Worm (Caenorhabditis elegans) whole organism, L4 larva: ENCODE results near the gene dnj-15.

ENCODE experiments used
- F26F4.8 ChIP-seq: fragments of 200-800 bp; sonication (Bioruptor generic); conservative IDR thresholded peaks from 2 replicates; pipeline ENCODE4 v1.3.6; 2022; ENCODE audit warnings: missing genetic modification characterization, missing compliant biosample characterization
- F44E2.7 ChIP-seq: fragments of 200-800 bp; sonication (Bioruptor generic); IDR thresholded peaks from 2 replicates; pipeline ENCODE4 v2.1.2; 2022; ENCODE audit warnings: missing genetic modification characterization, missing compliant biosample characterization
- T20F7.1 ChIP-seq: fragments of 200-800 bp; sonication (Bioruptor generic); optimal IDR thresholded peaks from 2 replicates; lab custom pipeline; 2018; ENCODE audit warnings: mild to moderate bottlenecking, missing genetic modification characterization, missing compliant biosample characterization
- Y105C5A.15 ChIP-seq: fragments of 200-800 bp; sonication (Bioruptor generic); IDR thresholded peaks from 2 replicates; pipeline ENCODE4 v1.3.6; 2022; ENCODE audit warnings: missing genetic modification characterization, missing compliant biosample characterization
- Y75B8A.6 ChIP-seq: fragments of 200-800 bp; sonication (Bioruptor generic); IDR thresholded peaks from 2 replicates; pipeline ENCODE4 v1.3.6; 2022; ENCODE audit warnings: missing genetic modification reagents, missing genetic modification characterization, missing compliant biosample characterization
- ZK337.2 ChIP-seq: fragments of 200-800 bp; sonication (Bioruptor generic); IDR thresholded peaks from 2 replicates; pipeline ENCODE4 v1.3.6; 2022; ENCODE audit warnings: missing genetic modification reagents, missing genetic modification characterization, missing compliant biosample characterization
- ZK546.5 ChIP-seq, 2 experiments: sonication (generic microtip); optimal IDR thresholded peaks; 2 replicates each; lab custom pipeline; 2017; ENCODE audit warnings: missing biosample characterization in 2 of 2, missing genetic modification characterization in 2 of 2
- aly-2 ChIP-seq: sonication (generic microtip); optimal IDR thresholded peaks from 2 replicates; lab custom pipeline; 2018; ENCODE audit warnings: missing biosample characterization, missing genetic modification characterization
- ctbp-1 ChIP-seq: fragments of 200-800 bp; sonication (Bioruptor generic); IDR thresholded peaks from 2 replicates; pipeline ENCODE4 v1.3.6; 2022; ENCODE audit warnings: missing genetic modification reagents, missing genetic modification characterization, missing compliant biosample characterization
- daf-12 ChIP-seq: fragments of 150-350 bp; optimal IDR thresholded peaks from 2 replicates; lab custom pipeline; 2014; ENCODE audit warnings: missing biosample characterization, missing genetic modification reagents, missing genetic modification characterization
- daf-16 ChIP-seq, 3 experiments: sonication (generic microtip); optimal IDR thresholded peaks; 2 replicates each; lab custom pipeline; 2016 to 2017; ENCODE audit warnings: missing genetic modification characterization in 3 of 3, missing genetic modification reagents in 3 of 3, mild to moderate bottlenecking in 2 of 3, missing compliant biosample characterization in 2 of 3, missing biosample characterization in 1 of 3, moderate library complexity in 1 of 3
- daf-19 ChIP-seq: fragments of 200-800 bp; sonication (Bioruptor generic); conservative IDR thresholded peaks from 2 replicates; pipeline ENCODE4 v1.3.6; 2022; ENCODE audit warnings: missing genetic modification characterization, missing compliant biosample characterization
- daf-8 ChIP-seq: fragments of 200-800 bp; sonication (Bioruptor generic); IDR thresholded peaks from 2 replicates; pipeline ENCODE4 v1.3.6; 2022; ENCODE audit warnings: missing genetic modification characterization, missing compliant biosample characterization
- dmd-6 ChIP-seq: fragments of 200-800 bp; sonication (Bioruptor generic); IDR thresholded peaks from 2 replicates; pipeline ENCODE4 v1.3.6; 2022; ENCODE audit warnings: missing genetic modification reagents, missing genetic modification characterization, missing compliant biosample characterization
- dpl-1 ChIP-seq: fragments of 150-350 bp; optimal IDR thresholded peaks from 2 replicates; lab custom pipeline; 2014; ENCODE audit warnings: missing biosample characterization, missing genetic modification reagents, missing genetic modification characterization
- dve-1 ChIP-seq: sonication (generic microtip); optimal IDR thresholded peaks from 2 replicates; lab custom pipeline; 2017; ENCODE audit warnings: antibody characterized with exemption, mild to moderate bottlenecking, missing genetic modification characterization, missing compliant biosample characterization; ENCODE audit not compliant: insufficient read depth
- egl-27 ChIP-seq: sonication (generic microtip); optimal IDR thresholded peaks from 3 replicates; lab custom pipeline; 2017; ENCODE audit warnings: missing biosample characterization, missing genetic modification reagents, missing genetic modification characterization
- fkh-10 ChIP-seq: fragments of 150-350 bp; optimal IDR thresholded peaks from 2 replicates; lab custom pipeline; 2014; ENCODE audit warnings: missing biosample characterization, missing genetic modification reagents, missing genetic modification characterization
- gei-8 ChIP-seq: fragments of 200-800 bp; sonication (Bioruptor generic); optimal IDR thresholded peaks from 2 replicates; lab custom pipeline; 2018; ENCODE audit warnings: mild to moderate bottlenecking, missing genetic modification characterization, missing compliant biosample characterization
- hif-1 ChIP-seq, 2 experiments: sonication (generic microtip); optimal IDR thresholded peaks; 2 replicates each; lab custom pipeline; 2016 to 2017; ENCODE audit warnings: missing compliant biosample characterization in 2 of 2, missing genetic modification characterization in 2 of 2, missing genetic modification reagents in 2 of 2, missing genotype in 2 of 2, mild to moderate bottlenecking in 1 of 2
- hlh-11 ChIP-seq: fragments of 200-800 bp; sonication (Bioruptor generic); optimal IDR thresholded peaks from 2 replicates; lab custom pipeline; 2018; ENCODE audit warnings: mild to moderate bottlenecking, missing genetic modification characterization, missing compliant biosample characterization
- hlh-30 ChIP-seq: sonication (generic microtip); optimal IDR thresholded peaks from 2 replicates; lab custom pipeline; 2017; ENCODE audit warnings: antibody characterized with exemption, mild to moderate bottlenecking, missing genetic modification characterization, missing compliant biosample characterization; ENCODE audit not compliant: insufficient read depth
- jun-1 ChIP-seq: fragments of 150-350 bp; optimal IDR thresholded peaks from 2 replicates; lab custom pipeline; 2014; ENCODE audit warnings: missing biosample characterization, missing genetic modification reagents, missing genetic modification characterization
- lim-7 ChIP-seq: fragments of 200-800 bp; sonication (Bioruptor generic); IDR thresholded peaks from 2 replicates; pipeline ENCODE4 v1.3.6; 2022; ENCODE audit warnings: missing genetic modification characterization, missing compliant biosample characterization
- lin-1 ChIP-seq: fragments of 200-800 bp; sonication (Bioruptor generic); IDR thresholded peaks from 2 replicates; pipeline ENCODE4 v1.3.6; 2022; ENCODE audit warnings: missing genetic modification reagents, missing genetic modification characterization, missing compliant biosample characterization
- lin-13 ChIP-seq: fragments of 150-350 bp; optimal IDR thresholded peaks from 2 replicates; lab custom pipeline; 2014; ENCODE audit warnings: missing biosample characterization, missing genetic modification reagents, missing genetic modification characterization
- lin-39 ChIP-seq: fragments of 150-350 bp; optimal IDR thresholded peaks from 2 replicates; lab custom pipeline; 2014; ENCODE audit warnings: missing biosample characterization, missing genetic modification reagents, missing genetic modification characterization
- lsy-2 ChIP-seq, 2 experiments: fragments of 150-350 bp in 1 of 2; sonication (generic microtip) in 1 of 2; optimal IDR thresholded peaks; 2 replicates each; lab custom pipeline; 2014 to 2017; ENCODE audit warnings: missing biosample characterization in 2 of 2, missing genetic modification characterization in 2 of 2
- madf-5 ChIP-seq, 2 experiments: fragments of 200-800 bp; sonication (Bioruptor generic); IDR thresholded peaks; 2 replicates each; pipeline ENCODE4 v1.3.6; 2022; ENCODE audit warnings: missing compliant biosample characterization in 2 of 2, missing genetic modification characterization in 2 of 2
- mdl-1 ChIP-seq, 2 experiments: fragments of 150-350 bp in 1 of 2; sonication (generic microtip) in 1 of 2; optimal IDR thresholded peaks; 2 replicates each; lab custom pipeline; 2014 to 2017; ENCODE audit warnings: missing biosample characterization in 2 of 2, missing genetic modification characterization in 2 of 2
- mep-1 ChIP-seq: fragments of 150-350 bp; sonication (generic microtip); optimal IDR thresholded peaks from 3 replicates; lab custom pipeline; 2014; ENCODE audit warnings: missing biosample characterization, missing genetic modification characterization
- mes-2 ChIP-seq: sonication (generic microtip); optimal IDR thresholded peaks from 2 replicates; lab custom pipeline; 2016; ENCODE audit warnings: missing genotype, mild to moderate bottlenecking, missing genetic modification characterization, missing compliant biosample characterization; ENCODE audit not compliant: poor library complexity, severe bottlenecking
- mxl-3 ChIP-seq: fragments of 200-800 bp; sonication (Bioruptor generic); optimal IDR thresholded peaks from 2 replicates; lab custom pipeline; 2018; ENCODE audit warnings: mild to moderate bottlenecking, missing genetic modification characterization, missing compliant biosample characterization
- nhr-10 ChIP-seq: fragments of 150-350 bp; optimal IDR thresholded peaks from 2 replicates; lab custom pipeline; 2014; ENCODE audit warnings: missing biosample characterization, missing genetic modification characterization
- nhr-102 ChIP-seq: sonication (generic microtip); optimal IDR thresholded peaks from 2 replicates; lab custom pipeline; 2016; ENCODE audit warnings: mild to moderate bottlenecking, missing genetic modification characterization, moderate library complexity, missing compliant biosample characterization
- nhr-25 ChIP-seq: sonication (generic microtip); optimal IDR thresholded peaks from 2 replicates; lab custom pipeline; 2017; ENCODE audit warnings: missing genetic modification characterization, mild to moderate bottlenecking, missing compliant biosample characterization, antibody characterized with exemption, moderate library complexity, borderline replicate concordance; ENCODE audit not compliant: insufficient read depth
- nhr-42 ChIP-seq: fragments of 200-800 bp; sonication (Bioruptor generic); IDR thresholded peaks from 2 replicates; pipeline ENCODE4 v1.3.6; 2022; ENCODE audit warnings: missing genetic modification characterization, missing compliant biosample characterization
- nhr-76 ChIP-seq: fragments of 150-350 bp; optimal IDR thresholded peaks from 2 replicates; lab custom pipeline; 2014; ENCODE audit warnings: missing biosample characterization, missing genetic modification characterization
- nhr-77 ChIP-seq: fragments of 150-350 bp; optimal IDR thresholded peaks from 2 replicates; lab custom pipeline; 2014; ENCODE audit warnings: missing biosample characterization, missing genetic modification characterization
- rbr-2 ChIP-seq: sonication (generic microtip); optimal IDR thresholded peaks from 2 replicates; lab custom pipeline; 2016; ENCODE audit warnings: missing genotype, missing genetic modification characterization, missing compliant biosample characterization
- saeg-2 ChIP-seq: fragments of 200-800 bp; sonication (Bioruptor generic); IDR thresholded peaks from 2 replicates; pipeline ENCODE4 v1.3.6; 2022; ENCODE audit warnings: missing genetic modification reagents, missing genetic modification characterization, missing compliant biosample characterization
- sdz-12 ChIP-seq: fragments of 200-800 bp; sonication (Bioruptor generic); optimal IDR thresholded peaks from 2 replicates; lab custom pipeline; 2018; ENCODE audit warnings: mild to moderate bottlenecking, missing genetic modification characterization, missing compliant biosample characterization
- set-16 ChIP-seq: fragments of 200-800 bp; sonication (Bioruptor generic); IDR thresholded peaks from 2 replicates; pipeline ENCODE4 v1.3.6; 2022; ENCODE audit warnings: missing genetic modification reagents, missing genetic modification characterization, missing compliant biosample characterization
- unc-130 ChIP-seq: sonication (generic microtip); optimal IDR thresholded peaks from 2 replicates; lab custom pipeline; 2016; ENCODE audit warnings: missing genetic modification reagents, missing genetic modification characterization, missing compliant biosample characterization
- unc-62 ChIP-seq, 3 experiments: fragments of 150-350 bp in 1 of 3; sonication (generic microtip); optimal IDR thresholded peaks in 2 of 3; peaks in 1 of 3; 1 replicate in 1 of 3; 2 replicates in 2 of 3; lab custom pipeline; 2014 to 2017; ENCODE audit warnings: missing biosample characterization in 3 of 3, missing genetic modification characterization in 3 of 3, missing genetic modification reagents in 3 of 3, missing genotype in 1 of 3
- zag-1 ChIP-seq: fragments of 150-350 bp; optimal IDR thresholded peaks from 2 replicates; lab custom pipeline; 2014; ENCODE audit warnings: missing biosample characterization, missing genetic modification characterization
- zip-2 ChIP-seq: fragments of 150-350 bp; optimal IDR thresholded peaks from 2 replicates; lab custom pipeline; 2014; ENCODE audit warnings: missing biosample characterization, missing genetic modification characterization

dnj-15 gene

ce11 chrIV:4210868-4211267 lies 34.7 kb downstream of the dnj-15 start:
- TF ChIP-seq mdl-1 (tag; optimal IDR thresholded peaks at IDR 0.05; lab: Kevin White, UChicago) (peak; percentile 33 to 67), mes-2 (tag; lab: Kevin White, UChicago) (peak; percentile 12), unc-62 (GFP tag; optimal IDR thresholded peaks at IDR 0.05 in 1 of 2; lab: Kevin White, UChicago) (peak in 1 of 2 experiments; percentile 78), unc-62 (tag; optimal IDR thresholded peaks at IDR 0.05; lab: Kevin White, UChicago) (no peak), ctbp-1 (GFP tag; lab: Robert Waterston, UW) (0 out of 2 replicates have a peak, but pooled peaks have one; percentile 20), lsy-2 (tag; optimal IDR thresholded peaks at IDR 0.05; lab: Kevin White, UChicago) (peak in 1 of 2 experiments; percentile 5), hlh-11 (peak; percentile 2), saeg-2 (GFP tag; lab: Robert Waterston, UW) (no peak), lin-39 (tag; lab: Kevin White, UChicago) (no peak), set-16 (peak; percentile 74), rbr-2 (tag; lab: Kevin White, UChicago) (peak; percentile 44)

- TF ChIP-seq daf-19 (GFP tag; lab: Robert Waterston, UW) (no peak), nhr-102 (tag; lab: Kevin White, UChicago) (peak; percentile 25), Y75B8A.6 (GFP tag; lab: Robert Waterston, UW) (no peak), ZK546.5 (tag; optimal IDR thresholded peaks at IDR 0.05; lab: Kevin White, UChicago) (no peak), zag-1 (no peak), mep-1 (tag; lab: Kevin White, UChicago) (peak; percentile 0), T20F7.1 (GFP tag; lab: Kevin White, UChicago) (no peak), unc-130 (no peak), nhr-10 (tag; lab: Kevin White, UChicago) (no peak), daf-12 (tag; lab: Kevin White, UChicago) (no peak), nhr-76 (tag; lab: Kevin White, UChicago) (no peak), F26F4.8 (GFP tag; lab: Robert Waterston, UW) (no peak), aly-2 (tag; lab: Kevin White, UChicago) (no peak), madf-5 (GFP tag; IDR thresholded peaks at IDR 0.05; lab: Robert Waterston, UW) (no peak), lim-7 (no peak), dve-1 (peak; percentile 46), hif-1 (tag; optimal IDR thresholded peaks at IDR 0.05; lab: Kevin White, UChicago) (peak in 1 of 2 experiments; percentile 24), zip-2 (no peak), F44E2.7 (GFP tag; lab: Robert Waterston, UW) (no peak), jun-1 (tag; lab: Kevin White, UChicago) (no peak), lin-13 (GFP tag; lab: Kevin White, UChicago) (peak; percentile 50), Y105C5A.15 (GFP tag; lab: Robert Waterston, UW) (no peak), ctbp-1 (GFP tag; lab: Robert Waterston, UW) (no peak), egl-27 (tag; lab: Kevin White, UChicago) (no peak), dmd-6 (GFP tag; lab: Robert Waterston, UW) (peak; percentile 70), sdz-12 (GFP tag; lab: Kevin White, UChicago) (no peak), rbr-2 (tag; lab: Kevin White, UChicago) (no peak), fkh-10 (GFP tag; lab: Kevin White, UChicago) (no peak), hlh-30 (tag; lab: Kevin White, UChicago) (peak; percentile 34), mxl-3 (GFP tag; lab: Kevin White, UChicago) (peak; percentile 45), ZK337.2 (no peak), nhr-77 (tag; lab: Kevin White, UChicago) (peak; percentile 40), nhr-42 (GFP tag; lab: Robert Waterston, UW) (no peak), daf-16 (GFP tag; optimal IDR thresholded peaks at IDR 0.05; lab: Kevin White, UChicago) (no peak), daf-16 (tag; optimal IDR thresholded peaks at IDR 0.05; lab: Kevin White, UChicago) (peak; percentile 48), nhr-25 (tag; lab: Kevin White, UChicago) (no peak), lin-39 (tag; lab: Kevin White, UChicago) (no peak), daf-8 (GFP tag; lab: Robert Waterston, UW) (no peak), lin-1 (GFP tag; lab: Robert Waterston, UW) (no peak), gei-8 (GFP tag; lab: Kevin White, UChicago) (no peak), dpl-1 (GFP tag; lab: Kevin White, UChicago) (no peak), hlh-11 (peak; percentile 51)
These were observed 36.5 kb downstream of the dnj-15 start for ce11 chrIV:4212733-4213132.
